Worm (Caenorhabditis elegans) whole organism, L2 larva: ENCODE measurements around the gene F57G9.7.

Source experiments
- R02D3.7 ChIP-seq: fragments of 150-350 bp; optimal IDR thresholded peaks from 2 replicates; lab custom pipeline; 2014; ENCODE audit warnings: missing biosample characterization, missing genetic modification characterization
- nhr-6 ChIP-seq: fragments of 150-350 bp; optimal IDR thresholded peaks from 2 replicates; lab custom pipeline; 2014; ENCODE audit warnings: missing biosample characterization, missing genetic modification characterization
- nhr-77 ChIP-seq: fragments of 150-350 bp; optimal IDR thresholded peaks from 2 replicates; lab custom pipeline; 2014; ENCODE audit warnings: missing biosample characterization, missing genetic modification characterization
- zag-1 ChIP-seq: fragments of 150-350 bp; optimal IDR thresholded peaks from 2 replicates; lab custom pipeline; 2014; ENCODE audit warnings: missing biosample characterization, missing genetic modification characterization

DNA sequence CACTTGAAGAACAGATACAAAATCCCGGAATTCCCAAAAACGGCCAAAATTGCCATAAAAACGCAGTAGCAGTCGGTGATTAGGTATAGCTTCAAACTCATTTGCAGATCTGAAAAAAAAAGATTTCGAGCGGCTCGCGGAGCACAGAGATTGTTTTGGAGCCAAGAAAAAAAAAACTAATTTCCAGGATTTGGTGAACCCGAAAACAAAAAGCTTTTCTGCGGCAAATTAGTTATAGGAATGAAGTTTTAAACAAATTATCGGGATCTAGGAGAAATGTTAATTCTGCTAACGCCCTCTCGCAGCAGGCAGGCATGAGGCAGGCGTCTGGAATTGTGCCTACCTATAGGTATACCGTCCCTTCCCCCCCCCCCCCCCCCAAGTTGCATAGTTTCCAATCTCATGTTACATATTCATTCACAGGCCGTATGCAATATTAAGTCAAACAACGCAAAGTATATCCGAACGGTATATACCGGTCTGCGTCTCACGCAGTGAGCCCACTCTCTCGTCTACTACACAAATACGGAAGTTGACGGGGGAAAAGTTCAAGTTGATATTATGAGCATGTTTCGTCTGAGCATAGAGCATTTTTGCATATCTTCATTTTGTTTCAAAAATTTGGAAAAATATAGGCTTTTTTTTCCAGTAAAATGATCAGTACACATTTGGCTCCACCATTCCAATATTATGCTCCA, 47.3 kb upstream of the F57G9.7 start, which contains the start of the genes W05H5.1 and pitr-6:
- TF ChIP-seq nhr-6 (tag; lab: Kevin White, UChicago) (no peak), nhr-77 (no peak), zag-1 (tag; lab: Kevin White, UChicago) (no peak), R02D3.7 (no peak)
